Worm (Caenorhabditis elegans) whole organism, mixed stage, embryonic: ENCODE results near the gene F35C8.8.

Experiments used
- blmp-1 ChIP-seq: fragments of 150-350 bp; optimal IDR thresholded peaks from 2 replicates; lab custom pipeline; 2014; ENCODE audit warnings: missing biosample characterization, missing genetic modification characterization
- ceh-43 ChIP-seq: fragments of 200-800 bp; sonication (Bioruptor generic); optimal IDR thresholded peaks from 2 replicates; lab custom pipeline; 2018; ENCODE audit warnings: mild to moderate bottlenecking, missing genetic modification characterization, moderate library complexity, missing compliant biosample characterization
- elt-3 ChIP-seq: fragments of 150-350 bp; optimal IDR thresholded peaks from 2 replicates; lab custom pipeline; 2014; ENCODE audit warnings: missing biosample characterization, missing genetic modification characterization
- lin-32 ChIP-seq: fragments of 200-800 bp; sonication (Bioruptor generic); optimal IDR thresholded peaks from 2 replicates; lab custom pipeline; 2018; ENCODE audit warnings: mild to moderate bottlenecking, missing genetic modification characterization, missing compliant biosample characterization
- lsy-2 ChIP-seq: fragments of 150-350 bp; optimal IDR thresholded peaks from 2 replicates; lab custom pipeline; 2014; ENCODE audit warnings: missing biosample characterization, missing genetic modification characterization
- nhr-237 ChIP-seq: fragments of 150-350 bp; optimal IDR thresholded peaks from 2 replicates; lab custom pipeline; 2014; ENCODE audit warnings: missing biosample characterization, missing genetic modification characterization
- nhr-76 ChIP-seq: sonication (generic microtip); optimal IDR thresholded peaks from 2 replicates; lab custom pipeline; 2017; ENCODE audit warnings: missing biosample characterization, missing genetic modification characterization
- snpc-4 ChIP-seq: fragments of 150-350 bp; optimal IDR thresholded peaks from 2 replicates; lab custom pipeline; 2014; ENCODE audit warnings: missing biosample characterization, missing genetic modification characterization
- unc-62 ChIP-seq: fragments of 150-350 bp; optimal IDR thresholded peaks from 2 replicates; lab custom pipeline; 2014; ENCODE audit warnings: missing biosample characterization, missing genetic modification reagents, missing genetic modification characterization
- zip-8 ChIP-seq: fragments of 150-350 bp; optimal IDR thresholded peaks from 2 replicates; lab custom pipeline; 2014; ENCODE audit warnings: missing biosample characterization, missing genetic modification characterization

DNA sequence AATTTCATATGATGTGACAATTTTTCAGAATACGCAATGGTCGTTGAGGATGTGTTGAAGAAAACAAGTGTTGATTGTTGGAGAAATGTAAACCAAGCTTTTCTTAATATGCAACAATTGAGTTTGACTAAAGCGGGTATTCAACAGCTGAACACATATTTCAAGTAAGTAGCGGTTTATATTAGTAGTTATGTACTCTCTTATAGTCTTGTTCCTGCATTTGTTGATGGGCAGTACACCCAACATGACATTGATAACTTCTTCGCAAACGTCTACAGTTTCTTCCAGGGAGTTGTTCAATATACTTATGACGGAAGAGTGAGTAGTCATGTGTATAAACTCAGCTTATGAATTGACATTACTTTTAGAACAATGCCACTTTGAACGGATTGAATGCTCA lies 41.7 kb downstream of the F35C8.8 start:
- TF ChIP-seq lsy-2 (tag; lab: Kevin White, UChicago) (no peak), nhr-76 (no peak), nhr-237 (tag; lab: Kevin White, UChicago) (no peak), ceh-43 (GFP tag; lab: Kevin White, UChicago) (no peak), blmp-1 (tag; lab: Kevin White, UChicago) (no peak), unc-62 (GFP tag; lab: Kevin White, UChicago) (no peak), zip-8 (tag; lab: Kevin White, UChicago) (no peak), lin-32 (GFP tag; lab: Kevin White, UChicago) (no peak), elt-3 (tag; lab: Kevin White, UChicago) (no peak), snpc-4 (tag; lab: Kevin White, UChicago) (no peak)
